Fruit fly (Drosophila melanogaster) whole organism, wandering third instar larva: ENCODE measurements around the gene CG9338.

Experiments used
- Hr83 ChIP-seq: fragments of 200-300 bp; sonication (Bioruptor generic); optimal IDR thresholded peaks from 2 replicates; lab custom pipeline; 2016; ENCODE audit warnings: missing biosample characterization, mild to moderate bottlenecking, missing genetic modification characterization, moderate library complexity; ENCODE audit not compliant: poor library complexity, severe bottlenecking
- brk ChIP-seq: fragments of 200-800 bp; sonication (Bioruptor generic); optimal IDR thresholded peaks from 2 replicates; lab custom pipeline; 2016; ENCODE audit warnings: missing biosample characterization, mild to moderate bottlenecking, missing genetic modification characterization
- lola ChIP-seq: fragments of >200 bp; optimal IDR thresholded peaks from 2 replicates; lab custom pipeline; 2017; ENCODE audit warnings: missing biosample characterization, missing genetic modification characterization

- no peak for TF ChIP-seq Hr83 (GFP tag; lab: Kevin White, UChicago)
- TF ChIP-seq brk (GFP tag; lab: Kevin White, UChicago): no peak
- TF ChIP-seq lola: no peak
These were observed 16.0 kb upstream of the CG9338 start, which contains the start of gene CG14402 for dm6 chr2L:20849000-20849399.
